Worm (Caenorhabditis elegans) whole organism, midembryonic: ENCODE data around the gene mtm-9.

Experiments used
- T22C8.4 ChIP-seq: fragments of 200-800 bp; sonication (Bioruptor generic); IDR thresholded peaks from 2 replicates; pipeline ENCODE4 v1.3.6; 2022; ENCODE audit warnings: missing genetic modification characterization, missing compliant biosample characterization
- cog-1 ChIP-seq: sonication (generic microtip); optimal IDR thresholded peaks from 2 replicates; lab custom pipeline; 2016; ENCODE audit warnings: missing genetic modification characterization, missing compliant biosample characterization
- flt-1 ChIP-seq: fragments of 200-800 bp; sonication (Bioruptor generic); IDR thresholded peaks from 2 replicates; pipeline ENCODE4 v1.3.6; 2022; ENCODE audit warnings: missing genetic modification characterization, missing compliant biosample characterization
- klf-2 ChIP-seq: fragments of 200-800 bp; sonication (Bioruptor generic); conservative IDR thresholded peaks from 2 replicates; pipeline ENCODE4 v1.3.6; 2022; ENCODE audit warnings: missing genetic modification reagents, missing genetic modification characterization, missing compliant biosample characterization
- med-1 ChIP-seq: sonication (generic microtip); optimal IDR thresholded peaks from 2 replicates; lab custom pipeline; 2017; ENCODE audit warnings: missing genetic modification characterization, mild to moderate bottlenecking, missing compliant biosample characterization, antibody characterized with exemption, missing genetic modification reagents; ENCODE audit not compliant: insufficient read depth
- ref-1 ChIP-seq: fragments of 200-800 bp; sonication (Bioruptor generic); conservative IDR thresholded peaks from 2 replicates; pipeline ENCODE4 v1.3.6; 2022; ENCODE audit warnings: missing genetic modification reagents, missing genetic modification characterization, missing compliant biosample characterization
- tab-1 ChIP-seq: fragments of 200-800 bp; sonication (Bioruptor generic); IDR thresholded peaks from 2 replicates; pipeline ENCODE4 v1.3.6; 2022; ENCODE audit warnings: missing genetic modification characterization, missing compliant biosample characterization
- ztf-23 ChIP-seq: fragments of 200-800 bp; sonication (Bioruptor generic); IDR thresholded peaks from 2 replicates; pipeline ENCODE4 v1.3.6; 2022; ENCODE audit warnings: missing genetic modification reagents, missing genetic modification characterization, missing compliant biosample characterization
- ztf-29 ChIP-seq: fragments of 200-800 bp; sonication (Bioruptor generic); IDR thresholded peaks from 2 replicates; pipeline ENCODE4 v1.3.6; 2022; ENCODE audit warnings: missing genetic modification reagents, missing genetic modification characterization, missing compliant biosample characterization

Gene mtm-9

ce11 chrV:3711544-3711943 is 31.8 kb upstream of the mtm-9 start:
- no peak for TF ChIP-seq klf-2
- no peak for TF ChIP-seq ztf-29 (GFP tag; lab: Robert Waterston, UW)
- TF ChIP-seq tab-1 (GFP tag; lab: Robert Waterston, UW): no peak
- TF ChIP-seq ref-1 (GFP tag; lab: Robert Waterston, UW): no peak
- no peak for TF ChIP-seq ztf-23 (GFP tag; lab: Robert Waterston, UW)
- TF ChIP-seq T22C8.4 (GFP tag; lab: Robert Waterston, UW): no peak
- no peak for TF ChIP-seq flt-1
- TF ChIP-seq cog-1 (tag; lab: Kevin White, UChicago): no peak
- TF ChIP-seq med-1 (GFP tag; lab: Kevin White, UChicago): no peak

ce11 chrV:3712192-3712591 is 31.2 kb upstream of the mtm-9 start:
- no peak for TF ChIP-seq cog-1 (tag; lab: Kevin White, UChicago)
- TF ChIP-seq T22C8.4 (GFP tag; lab: Robert Waterston, UW): no peak
- no peak for TF ChIP-seq klf-2
- no peak for TF ChIP-seq med-1 (GFP tag; lab: Kevin White, UChicago)
- TF ChIP-seq ref-1 (GFP tag; lab: Robert Waterston, UW): no peak
- no peak for TF ChIP-seq tab-1 (GFP tag; lab: Robert Waterston, UW)
- TF ChIP-seq ztf-29 (GFP tag; lab: Robert Waterston, UW): no peak
- TF ChIP-seq flt-1: no peak
- TF ChIP-seq ztf-23 (GFP tag; lab: Robert Waterston, UW): no peak

ce11 chrV:3712955-3713354 is 30.4 kb upstream of the mtm-9 start:
- TF ChIP-seq ztf-29 (GFP tag; lab: Robert Waterston, UW) (no peak), T22C8.4 (GFP tag; lab: Robert Waterston, UW) (peak; percentile 79)

- TF ChIP-seq T22C8.4 (GFP tag; lab: Robert Waterston, UW): no peak
- TF ChIP-seq ztf-23 (GFP tag; lab: Robert Waterston, UW): no peak
- TF ChIP-seq ref-1 (GFP tag; lab: Robert Waterston, UW): no peak
- TF ChIP-seq cog-1 (tag; lab: Kevin White, UChicago): no peak
- TF ChIP-seq med-1 (GFP tag; lab: Kevin White, UChicago): no peak
- no peak for TF ChIP-seq flt-1
- TF ChIP-seq ztf-29 (GFP tag; lab: Robert Waterston, UW): no peak
- TF ChIP-seq klf-2: no peak
- no peak for TF ChIP-seq tab-1 (GFP tag; lab: Robert Waterston, UW)
These were observed 28.6 kb upstream of the mtm-9 start for ce11 chrV:3714750-3715149.

- no peak for TF ChIP-seq cog-1 (tag; lab: Kevin White, UChicago)
- 0 out of 2 replicates have a peak, but pooled peaks have one; percentile 19 for TF ChIP-seq tab-1 (GFP tag; lab: Robert Waterston, UW)
These were observed 27.8 kb upstream of the mtm-9 start, which contains the start of gene nrsn-1 for ce11 chrV:3715488-3716019. TSS of gene nrsn-1 (minus strand) at chrV:3715969.

ce11 chrV:3716279-3716887 is 27.0 kb upstream of the mtm-9 start:
- TF ChIP-seq flt-1: no peak

ce11 chrV:3717751-3718150 is 25.6 kb upstream of the mtm-9 start:
- TF ChIP-seq ztf-29 (GFP tag; lab: Robert Waterston, UW) (no peak), flt-1 (no peak), cog-1 (tag; lab: Kevin White, UChicago) (no peak), T22C8.4 (GFP tag; lab: Robert Waterston, UW) (no peak), tab-1 (GFP tag; lab: Robert Waterston, UW) (no peak), ref-1 (GFP tag; lab: Robert Waterston, UW) (no peak), med-1 (GFP tag; lab: Kevin White, UChicago) (no peak), klf-2 (no peak), ztf-23 (GFP tag; lab: Robert Waterston, UW) (no peak)

ce11 chrV:3718507-3718906 is 24.9 kb upstream of the mtm-9 start:
- no peak for TF ChIP-seq flt-1
- no peak for TF ChIP-seq ref-1 (GFP tag; lab: Robert Waterston, UW)
- TF ChIP-seq ztf-29 (GFP tag; lab: Robert Waterston, UW): no peak
- no peak for TF ChIP-seq ztf-23 (GFP tag; lab: Robert Waterston, UW)
- TF ChIP-seq med-1 (GFP tag; lab: Kevin White, UChicago): no peak
- no peak for TF ChIP-seq klf-2
- no peak for TF ChIP-seq tab-1 (GFP tag; lab: Robert Waterston, UW)
- TF ChIP-seq T22C8.4 (GFP tag; lab: Robert Waterston, UW): no peak
- TF ChIP-seq cog-1 (tag; lab: Kevin White, UChicago): no peak

ce11 chrV:3724772-3725171 is 18.6 kb upstream of the mtm-9 start, which contains the start of gene str-30:
TSS of gene str-30 (plus strand) at chrV:3725072.
- TF ChIP-seq med-1 (GFP tag; lab: Kevin White, UChicago): no peak
- no peak for TF ChIP-seq klf-2
- TF ChIP-seq ztf-29 (GFP tag; lab: Robert Waterston, UW): no peak
- no peak for TF ChIP-seq T22C8.4 (GFP tag; lab: Robert Waterston, UW)
- no peak for TF ChIP-seq ref-1 (GFP tag; lab: Robert Waterston, UW)
- no peak for TF ChIP-seq tab-1 (GFP tag; lab: Robert Waterston, UW)
- no peak for TF ChIP-seq flt-1
- no peak for TF ChIP-seq ztf-23 (GFP tag; lab: Robert Waterston, UW)
- TF ChIP-seq cog-1 (tag; lab: Kevin White, UChicago): no peak

- TF ChIP-seq cog-1 (tag; lab: Kevin White, UChicago) (no peak), med-1 (GFP tag; lab: Kevin White, UChicago) (no peak), ztf-23 (GFP tag; lab: Robert Waterston, UW) (no peak), flt-1 (no peak), tab-1 (GFP tag; lab: Robert Waterston, UW) (no peak), klf-2 (no peak), ztf-29 (GFP tag; lab: Robert Waterston, UW) (no peak), T22C8.4 (GFP tag; lab: Robert Waterston, UW) (no peak), ref-1 (GFP tag; lab: Robert Waterston, UW) (no peak)
These were observed 5.0 kb upstream of the mtm-9 start for ce11 chrV:3738409-3738808.
